Fruit fly (Drosophila melanogaster): ENCODE measurements around the gene atk.

atk gene

DNA sequence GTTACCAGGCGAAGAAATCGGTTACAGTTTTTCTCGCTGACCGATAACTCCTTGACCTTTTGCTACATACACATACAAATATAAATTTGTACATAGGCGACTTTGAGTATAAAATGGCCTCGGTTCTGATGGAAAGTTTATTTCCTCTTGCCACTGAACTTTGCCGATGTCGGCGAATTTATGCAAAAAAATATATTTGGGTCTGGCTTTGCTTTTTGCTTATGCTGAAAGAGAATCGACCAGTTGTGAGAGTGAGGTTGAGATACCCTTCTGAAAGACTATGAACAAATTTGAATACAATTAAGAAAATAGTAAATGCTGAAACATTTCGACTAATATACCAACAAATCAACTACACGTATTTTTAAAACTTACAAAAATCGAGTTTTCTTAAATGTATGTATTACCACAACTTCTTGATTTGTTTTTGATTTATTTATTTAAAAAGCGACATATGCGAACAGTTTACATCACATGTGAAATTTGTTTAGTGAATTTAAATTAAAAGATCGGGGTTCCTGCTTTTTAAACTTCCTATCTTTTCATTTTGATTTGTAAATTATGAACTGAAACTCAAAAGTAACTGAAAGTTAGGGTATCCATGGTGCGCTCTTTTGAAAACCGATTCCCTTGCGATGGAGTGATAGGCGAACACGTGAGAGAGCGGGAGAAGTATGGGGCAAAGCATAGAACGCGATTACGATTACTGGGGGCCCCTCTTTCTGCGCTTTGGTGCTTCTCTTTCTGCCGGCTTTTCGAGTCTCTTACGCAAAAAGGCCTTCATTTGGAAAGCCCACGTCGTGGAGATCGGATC is 44.7 kb upstream of the atk start (continued):
- TF ChIP-seq prd (optimal IDR thresholded peaks at IDR 0.05) (no peak), prd (GFP tag; IDR thresholded peaks at IDR 0.05) (peak; percentile 41; the same call in 2 of the 3 replicates), CG8290 (GFP tag; optimal IDR thresholded peaks at IDR 0.05) (peak; percentile 1), CG8290 (tag; optimal IDR thresholded peaks at IDR 0.05) (no peak), chm (GFP tag; IDR thresholded peaks at IDR 0.05) (no peak), Dfd (GFP tag; optimal IDR thresholded peaks at IDR 0.05) (no peak), B-H2 (GFP tag; optimal IDR thresholded peaks at IDR 0.05) (peak; percentile 59), ERR (GFP tag; optimal IDR thresholded peaks at IDR 0.05) (peak; percentile 52), Sox102F (GFP tag; optimal IDR thresholded peaks at IDR 0.05) (peak; percentile 72), da (GFP tag; optimal IDR thresholded peaks at IDR 0.05) (no peak), unc-4 (GFP tag; IDR thresholded peaks at IDR 0.05; ENCODE audit: partially characterized antibody) (no peak), btn (GFP tag; optimal IDR thresholded peaks at IDR 0.05) (peak; percentile 27), CG3163 (GFP tag; optimal IDR thresholded peaks at IDR 0.05) (peak; percentile 84), CG2129 (GFP tag; IDR thresholded peaks at IDR 0.05; ENCODE audit: partially characterized antibody) (no peak), Gug (GFP tag; IDR thresholded peaks at IDR 0.05) (no peak), CG13894 (tag; optimal IDR thresholded peaks at IDR 0.05) (peak; percentile 55), CG7987 (GFP tag; optimal IDR thresholded peaks at IDR 0.05) (no peak), Camta (GFP tag; optimal IDR thresholded peaks at IDR 0.05) (peak; percentile 63), CG5953 (GFP tag; IDR thresholded peaks at IDR 0.05) (no peak), salm (tag; optimal IDR thresholded peaks at IDR 0.05) (peak; percentile 43), CG7928 (GFP tag; optimal IDR thresholded peaks at IDR 0.05) (peak; percentile 56), mld (GFP tag; IDR thresholded peaks at IDR 0.05; ENCODE audit: partially characterized antibody) (no peak), Max (GFP tag; optimal IDR thresholded peaks at IDR 0.05) (peak; percentile 82), odd (GFP tag; optimal IDR thresholded peaks at IDR 0.05) (peak; percentile 77), stwl (tag; optimal IDR thresholded peaks at IDR 0.05) (no peak), ab (GFP tag; optimal IDR thresholded peaks at IDR 0.05) (no peak), CG9727 (GFP tag; optimal IDR thresholded peaks at IDR 0.05) (peak; percentile 88), tgo (GFP tag; IDR thresholded peaks at IDR 0.05) (peak; percentile 54; the same call in 1 of the 3 replicates), bowl (GFP tag; IDR thresholded peaks at IDR 0.05) (no peak), Lim3 (GFP tag; IDR thresholded peaks at IDR 0.05) (no peak), CG10462 (GFP tag; optimal IDR thresholded peaks at IDR 0.05) (peak; percentile 49), CG15696 (tag; optimal IDR thresholded peaks at IDR 0.05) (peak; percentile 62), row (GFP tag; IDR thresholded peaks at IDR 0.05) (peak; percentile 91), so (GFP tag; IDR thresholded peaks at IDR 0.05) (no peak), CG1647 (GFP tag; optimal IDR thresholded peaks at IDR 0.05) (peak; percentile 43), CG9876 (GFP tag; optimal IDR thresholded peaks at IDR 0.05) (no peak), CG7556 (GFP tag; optimal IDR thresholded peaks at IDR 0.05) (peak; percentile 93), corto (GFP tag; optimal IDR thresholded peaks at IDR 0.05) (no peak), Drgx (GFP tag; IDR thresholded peaks at IDR 0.05) (peak; percentile 41; the same call in 1 of the 2 replicates), sug (tag; optimal IDR thresholded peaks at IDR 0.05) (peak; percentile 81), Doc2 (GFP tag; IDR thresholded peaks at IDR 0.05) (no peak), Sox100B (GFP tag; optimal IDR thresholded peaks at IDR 0.05) (peak; percentile 88), Bgb (GFP tag; IDR thresholded peaks at IDR 0.05; ENCODE audit: partially characterized antibody) (no peak), CG17186 (GFP tag; optimal IDR thresholded peaks at IDR 0.05) (no peak), nerfin-1 (tag; optimal IDR thresholded peaks at IDR 0.05) (peak; percentile 66), CG18011 (GFP tag; optimal IDR thresholded peaks at IDR 0.05) (peak; percentile 31), CG17568 (GFP tag; optimal IDR thresholded peaks at IDR 0.05) (peak; percentile 58), Jarid2 (GFP tag; optimal IDR thresholded peaks at IDR 0.05) (peak; percentile 16), dati (GFP tag; IDR thresholded peaks at IDR 0.05) (no peak), kah (GFP tag; optimal IDR thresholded peaks at IDR 0.05) (peak; percentile 35)
